Fruit fly (Drosophila melanogaster): Measurements from ENCODE around the gene Obp93a.

- no peak for TF ChIP-seq usp (GFP tag; optimal IDR thresholded peaks at IDR 0.05)
- TF ChIP-seq dsf (GFP tag; optimal IDR thresholded peaks at IDR 0.05; ENCODE audit: borderline replicate concordance): no peak
- TF ChIP-seq Abd-B (GFP tag; optimal IDR thresholded peaks at IDR 0.05): no peak
- no peak for TF ChIP-seq psq (GFP tag; optimal IDR thresholded peaks at IDR 0.05)
- TF ChIP-seq fru (GFP tag; optimal IDR thresholded peaks at IDR 0.05): no peak
- no peak for TF ChIP-seq pan (optimal IDR thresholded peaks at IDR 0.05)
- no peak for TF ChIP-seq sv (GFP tag; optimal IDR thresholded peaks at IDR 0.05)
Observed at dm6 chr3R:21097160-21097559, 32.4 kb downstream of the Obp93a start.

All from whole organism, wandering third instar larva.